Worm (Caenorhabditis elegans): ENCODE results near the gene srh-61.

The srh-61 gene

ce11 chrII:12516313-12516712, at the start of gene srh-61:
Gene srh-61, minus strand, starts transcription at chrII:12516413.
- TF ChIP-seq cog-1 (tag; optimal IDR thresholded peaks at IDR 0.05) (no peak), tab-1 (GFP tag; IDR thresholded peaks at IDR 0.05) (no peak), med-1 (GFP tag; optimal IDR thresholded peaks at IDR 0.05; ENCODE audit: insufficient read depth) (no peak), ref-1 (GFP tag; conservative IDR thresholded peaks at IDR 0.05) (no peak), ztf-23 (GFP tag; IDR thresholded peaks at IDR 0.05) (no peak), T22C8.4 (GFP tag; IDR thresholded peaks at IDR 0.05) (no peak), ztf-29 (GFP tag; IDR thresholded peaks at IDR 0.05) (no peak)

- TF ChIP-seq ztf-23 (GFP tag; IDR thresholded peaks at IDR 0.05) (no peak), tab-1 (GFP tag; IDR thresholded peaks at IDR 0.05) (no peak), cog-1 (tag; optimal IDR thresholded peaks at IDR 0.05) (no peak), T22C8.4 (GFP tag; IDR thresholded peaks at IDR 0.05) (no peak), med-1 (GFP tag; optimal IDR thresholded peaks at IDR 0.05; ENCODE audit: insufficient read depth) (no peak), ref-1 (GFP tag; conservative IDR thresholded peaks at IDR 0.05) (no peak), ztf-29 (GFP tag; IDR thresholded peaks at IDR 0.05) (no peak), klf-2 (GFP tag; conservative IDR thresholded peaks at IDR 0.05) (no peak), flt-1 (GFP tag; IDR thresholded peaks at IDR 0.05) (no peak)
Observed at ce11 chrII:12565851-12566250, 49.6 kb upstream of the srh-61 start, which contains the start of gene F49C5.7. Gene F49C5.7, plus strand, starts transcription at chrII:12566151.

- no peak for TF ChIP-seq tab-1 (GFP tag; IDR thresholded peaks at IDR 0.05)
- no peak for TF ChIP-seq ztf-29 (GFP tag; IDR thresholded peaks at IDR 0.05)
- no peak for TF ChIP-seq klf-2 (GFP tag; conservative IDR thresholded peaks at IDR 0.05)
- no peak for TF ChIP-seq ref-1 (GFP tag; conservative IDR thresholded peaks at IDR 0.05)
- TF ChIP-seq med-1 (GFP tag; optimal IDR thresholded peaks at IDR 0.05; ENCODE audit: insufficient read depth): no peak
- TF ChIP-seq flt-1 (GFP tag; IDR thresholded peaks at IDR 0.05): no peak
Observed at ce11 chrII:12560210-12560609, 44.0 kb upstream of the srh-61 start, which contains the start of gene F49C5.12. Gene F49C5.12, minus strand, starts transcription at chrII:12560310.

ce11 chrII:12555579-12555978, 39.4 kb upstream of the srh-61 start, which contains the start of gene F49C5.11:
Gene F49C5.11, plus strand, starts transcription at chrII:12555879.
- no peak for TF ChIP-seq cog-1 (tag; optimal IDR thresholded peaks at IDR 0.05)
- no peak for TF ChIP-seq flt-1 (GFP tag; IDR thresholded peaks at IDR 0.05)
- no peak for TF ChIP-seq ref-1 (GFP tag; conservative IDR thresholded peaks at IDR 0.05)
- no peak for TF ChIP-seq med-1 (GFP tag; optimal IDR thresholded peaks at IDR 0.05; ENCODE audit: insufficient read depth)
- no peak for TF ChIP-seq ztf-29 (GFP tag; IDR thresholded peaks at IDR 0.05)
- TF ChIP-seq T22C8.4 (GFP tag; IDR thresholded peaks at IDR 0.05): no peak

ce11 chrII:12550940-12551339, 34.7 kb upstream of the srh-61 start:
- TF ChIP-seq ref-1 (GFP tag; conservative IDR thresholded peaks at IDR 0.05) (no peak), flt-1 (GFP tag; IDR thresholded peaks at IDR 0.05) (no peak), ztf-23 (GFP tag; IDR thresholded peaks at IDR 0.05) (no peak), klf-2 (GFP tag; conservative IDR thresholded peaks at IDR 0.05) (no peak), cog-1 (tag; optimal IDR thresholded peaks at IDR 0.05) (no peak), med-1 (GFP tag; optimal IDR thresholded peaks at IDR 0.05; ENCODE audit: insufficient read depth) (no peak), T22C8.4 (GFP tag; IDR thresholded peaks at IDR 0.05) (no peak), ztf-29 (GFP tag; IDR thresholded peaks at IDR 0.05) (no peak), tab-1 (GFP tag; IDR thresholded peaks at IDR 0.05) (no peak)

- TF ChIP-seq flt-1 (GFP tag; IDR thresholded peaks at IDR 0.05) (no peak), cog-1 (tag; optimal IDR thresholded peaks at IDR 0.05) (no peak), ref-1 (GFP tag; conservative IDR thresholded peaks at IDR 0.05) (no peak), T22C8.4 (GFP tag; IDR thresholded peaks at IDR 0.05) (no peak), ztf-29 (GFP tag; IDR thresholded peaks at IDR 0.05) (no peak), ztf-23 (GFP tag; IDR thresholded peaks at IDR 0.05) (no peak), tab-1 (GFP tag; IDR thresholded peaks at IDR 0.05) (no peak), klf-2 (GFP tag; conservative IDR thresholded peaks at IDR 0.05) (no peak), med-1 (GFP tag; optimal IDR thresholded peaks at IDR 0.05; ENCODE audit: insufficient read depth) (no peak)
Observed at ce11 chrII:12549613-12550012, 33.4 kb upstream of the srh-61 start.

- TF ChIP-seq tab-1 (GFP tag; IDR thresholded peaks at IDR 0.05): no peak
- TF ChIP-seq T22C8.4 (GFP tag; IDR thresholded peaks at IDR 0.05): no peak
- TF ChIP-seq med-1 (GFP tag; optimal IDR thresholded peaks at IDR 0.05; ENCODE audit: insufficient read depth): no peak
- no peak for TF ChIP-seq ztf-29 (GFP tag; IDR thresholded peaks at IDR 0.05)
- no peak for TF ChIP-seq flt-1 (GFP tag; IDR thresholded peaks at IDR 0.05)
- no peak for TF ChIP-seq ref-1 (GFP tag; conservative IDR thresholded peaks at IDR 0.05)
- no peak for TF ChIP-seq ztf-23 (GFP tag; IDR thresholded peaks at IDR 0.05)
- no peak for TF ChIP-seq klf-2 (GFP tag; conservative IDR thresholded peaks at IDR 0.05)
- TF ChIP-seq cog-1 (tag; optimal IDR thresholded peaks at IDR 0.05): no peak
Observed at ce11 chrII:12547547-12547946, 31.3 kb upstream of the srh-61 start, which contains the start of gene F49C5.16. Gene F49C5.16, plus strand, starts transcription at chrII:12547847.

ce11 chrII:12546413-12546812, 30.2 kb upstream of the srh-61 start, which contains the start of the genes F49C5.5 and F49C5.10:
Gene F49C5.5, minus strand, starts transcription at chrII:12546513.
Gene F49C5.10, plus strand, starts transcription at chrII:12546756.
- TF ChIP-seq T22C8.4 (GFP tag; IDR thresholded peaks at IDR 0.05) (no peak), cog-1 (tag; optimal IDR thresholded peaks at IDR 0.05) (no peak), ztf-29 (GFP tag; IDR thresholded peaks at IDR 0.05) (no peak), flt-1 (GFP tag; IDR thresholded peaks at IDR 0.05) (no peak), klf-2 (GFP tag; conservative IDR thresholded peaks at IDR 0.05) (no peak), tab-1 (GFP tag; IDR thresholded peaks at IDR 0.05) (no peak), ref-1 (GFP tag; conservative IDR thresholded peaks at IDR 0.05) (no peak), ztf-23 (GFP tag; IDR thresholded peaks at IDR 0.05) (no peak), med-1 (GFP tag; optimal IDR thresholded peaks at IDR 0.05; ENCODE audit: insufficient read depth) (no peak)

ce11 chrII:12544533-12544932, 28.3 kb upstream of the srh-61 start, which contains the start of gene F49C5.9:
Gene F49C5.9, minus strand, starts transcription at chrII:12544633.
- no peak for TF ChIP-seq ref-1 (GFP tag; conservative IDR thresholded peaks at IDR 0.05)
- TF ChIP-seq ztf-23 (GFP tag; IDR thresholded peaks at IDR 0.05): no peak
- no peak for TF ChIP-seq ztf-29 (GFP tag; IDR thresholded peaks at IDR 0.05)
- no peak for TF ChIP-seq klf-2 (GFP tag; conservative IDR thresholded peaks at IDR 0.05)
- TF ChIP-seq cog-1 (tag; optimal IDR thresholded peaks at IDR 0.05): no peak
- TF ChIP-seq flt-1 (GFP tag; IDR thresholded peaks at IDR 0.05): no peak
- TF ChIP-seq T22C8.4 (GFP tag; IDR thresholded peaks at IDR 0.05): no peak
- no peak for TF ChIP-seq tab-1 (GFP tag; IDR thresholded peaks at IDR 0.05)
- no peak for TF ChIP-seq med-1 (GFP tag; optimal IDR thresholded peaks at IDR 0.05; ENCODE audit: insufficient read depth)

- TF ChIP-seq med-1 (GFP tag; optimal IDR thresholded peaks at IDR 0.05; ENCODE audit: insufficient read depth): no peak
- TF ChIP-seq tab-1 (GFP tag; IDR thresholded peaks at IDR 0.05): no peak
- no peak for TF ChIP-seq cog-1 (tag; optimal IDR thresholded peaks at IDR 0.05)
- no peak for TF ChIP-seq ref-1 (GFP tag; conservative IDR thresholded peaks at IDR 0.05)
- TF ChIP-seq ztf-23 (GFP tag; IDR thresholded peaks at IDR 0.05): no peak
- TF ChIP-seq klf-2 (GFP tag; conservative IDR thresholded peaks at IDR 0.05): no peak
- TF ChIP-seq ztf-29 (GFP tag; IDR thresholded peaks at IDR 0.05): no peak
- no peak for TF ChIP-seq flt-1 (GFP tag; IDR thresholded peaks at IDR 0.05)
- no peak for TF ChIP-seq T22C8.4 (GFP tag; IDR thresholded peaks at IDR 0.05)
Observed at ce11 chrII:12542594-12542997, 26.4 kb upstream of the srh-61 start.
